Worm (Caenorhabditis elegans): ENCODE data around the gene best-12.

DNA sequence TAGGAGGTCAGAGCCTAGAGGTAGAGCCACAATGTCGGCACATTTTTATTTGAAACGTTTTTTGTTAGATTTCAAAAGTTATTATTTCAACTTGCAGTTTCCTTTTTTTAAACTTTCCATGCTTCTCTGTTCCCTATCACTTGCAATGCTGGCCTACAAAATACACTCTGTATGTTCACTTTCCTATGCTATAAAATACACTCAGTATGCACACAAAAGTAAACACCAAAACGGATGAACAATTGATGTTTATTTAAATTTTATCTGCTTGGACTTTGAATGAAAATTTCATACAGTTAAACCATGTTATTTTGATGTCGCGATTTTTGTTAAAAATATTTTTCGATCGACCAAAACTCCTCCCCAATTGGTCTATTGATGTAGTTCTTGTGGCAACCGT lies 31.4 kb downstream of the best-12 start:
- TF ChIP-seq ceh-22 (tag; optimal IDR thresholded peaks at IDR 0.05) (no peak), ceh-31 (tag; optimal IDR thresholded peaks at IDR 0.05) (no peak), unc-55 (GFP tag; optimal IDR thresholded peaks at IDR 0.05) (no peak), odd-2 (tag; optimal IDR thresholded peaks at IDR 0.05) (no peak), F13H6.1 (tag; optimal IDR thresholded peaks at IDR 0.05) (no peak), elt-2 (tag; optimal IDR thresholded peaks at IDR 0.05) (no peak), dmd-4 (tag; optimal IDR thresholded peaks at IDR 0.05; ENCODE audit: borderline replicate concordance) (no peak), fkh-10 (GFP tag; optimal IDR thresholded peaks at IDR 0.05) (no peak), pqm-1 (tag; optimal IDR thresholded peaks at IDR 0.05) (no peak), ama-1 (optimal IDR thresholded peaks at IDR 0.05) (no peak), ceh-9 (tag; optimal IDR thresholded peaks at IDR 0.05) (no peak), fkh-6 (tag; optimal IDR thresholded peaks at IDR 0.05) (no peak)

Data from whole organism, late embryonic.